Worm (Caenorhabditis elegans) whole organism, midembryonic: Measurements from ENCODE around the gene Y57A10C.10.

Experiments used
- cog-1 ChIP-seq: sonication (generic microtip); optimal IDR thresholded peaks from 2 replicates; lab custom pipeline; 2016; ENCODE audit warnings: missing genetic modification characterization, missing compliant biosample characterization
- flt-1 ChIP-seq: fragments of 200-800 bp; sonication (Bioruptor generic); IDR thresholded peaks from 2 replicates; pipeline ENCODE4 v1.3.6; 2022; ENCODE audit warnings: missing genetic modification characterization, missing compliant biosample characterization
- klf-2 ChIP-seq: fragments of 200-800 bp; sonication (Bioruptor generic); conservative IDR thresholded peaks from 2 replicates; pipeline ENCODE4 v1.3.6; 2022; ENCODE audit warnings: missing genetic modification reagents, missing genetic modification characterization, missing compliant biosample characterization
- tab-1 ChIP-seq: fragments of 200-800 bp; sonication (Bioruptor generic); IDR thresholded peaks from 2 replicates; pipeline ENCODE4 v1.3.6; 2022; ENCODE audit warnings: missing genetic modification characterization, missing compliant biosample characterization
- ztf-29 ChIP-seq: fragments of 200-800 bp; sonication (Bioruptor generic); IDR thresholded peaks from 2 replicates; pipeline ENCODE4 v1.3.6; 2022; ENCODE audit warnings: missing genetic modification reagents, missing genetic modification characterization, missing compliant biosample characterization

- TF ChIP-seq flt-1 (GFP tag; lab: Robert Waterston, UW), result no peak
- TF ChIP-seq klf-2 (GFP tag; lab: Robert Waterston, UW), result no peak
- no peak for TF ChIP-seq cog-1 (tag; lab: Kevin White, UChicago)
- no peak for TF ChIP-seq ztf-29 (GFP tag; lab: Robert Waterston, UW)
- no peak for TF ChIP-seq tab-1 (GFP tag; lab: Robert Waterston, UW)
These were observed 15.3 kb downstream of the Y57A10C.10 start, which contains the start of gene daf-22 for ce11 chrII:12425644-12426222.
